Fruit fly (Drosophila melanogaster) whole organism, wandering third instar larva: Measurements from ENCODE around the gene eff.
A peak's percentile ranks its signal among the peaks of the same experiment; 100 is the strongest.

ENCODE experiments used
- Abd-B ChIP-seq: fragments of >200 bp; optimal IDR thresholded peaks from 2 replicates; lab custom pipeline; 2017; ENCODE audit warnings: missing biosample characterization, missing genetic modification characterization
- CG32264 ChIP-seq: fragments of 200-800 bp; sonication (Bioruptor generic); optimal IDR thresholded peaks from 2 replicates; lab custom pipeline; 2016; ENCODE audit warnings: missing biosample characterization, missing genetic modification characterization
- CG9705 ChIP-seq: fragments of 200-800 bp; sonication (Bioruptor generic); optimal IDR thresholded peaks from 2 replicates; lab custom pipeline; 2018; ENCODE audit warnings: missing biosample characterization, mild to moderate bottlenecking, missing genetic modification characterization
- CrebA ChIP-seq: fragments of 200-800 bp; sonication (Bioruptor generic); optimal IDR thresholded peaks from 2 replicates; lab custom pipeline; 2016; ENCODE audit warnings: missing biosample characterization, mild to moderate bottlenecking, missing genetic modification characterization, borderline replicate concordance
- Dfd ChIP-seq: fragments of >200 bp; optimal IDR thresholded peaks from 2 replicates; lab custom pipeline; 2017; ENCODE audit warnings: missing biosample characterization, missing genetic modification characterization
- Dif ChIP-seq: fragments of 200-275, 200-300 bp; sonication (Bioruptor generic); optimal IDR thresholded peaks from 2 replicates; lab custom pipeline; 2018; ENCODE audit warnings: missing biosample characterization, missing genetic modification characterization; ENCODE audit not compliant: partially characterized antibody
- GATAd ChIP-seq: sonication (Bioruptor generic); optimal IDR thresholded peaks from 2 replicates; lab custom pipeline; 2016; ENCODE audit warnings: missing biosample characterization, missing genetic modification characterization
- HLH106 ChIP-seq: fragments of 200-800 bp; optimal IDR thresholded peaks from 3 replicates; lab custom pipeline; 2019; ENCODE audit warnings: missing biosample characterization, mild to moderate bottlenecking, missing genetic modification characterization, moderate library complexity
- Hnf4 ChIP-seq: fragments of 200-800 bp; sonication (Bioruptor generic); optimal IDR thresholded peaks from 2 replicates; lab custom pipeline; 2016; ENCODE audit warnings: missing biosample characterization, mild to moderate bottlenecking, missing genetic modification characterization
- Hr78 ChIP-seq: fragments of >200 bp; optimal IDR thresholded peaks from 2 replicates; lab custom pipeline; 2017; ENCODE audit warnings: missing biosample characterization, missing genetic modification characterization
- Hr83 ChIP-seq: fragments of 200-300 bp; sonication (Bioruptor generic); optimal IDR thresholded peaks from 2 replicates; lab custom pipeline; 2016; ENCODE audit warnings: missing biosample characterization, mild to moderate bottlenecking, missing genetic modification characterization, moderate library complexity; ENCODE audit not compliant: poor library complexity, severe bottlenecking
- Jra ChIP-seq: sonication (Bioruptor generic); optimal IDR thresholded peaks from 2 replicates; lab custom pipeline; 2016; ENCODE audit warnings: missing biosample characterization, missing genetic modification characterization
- Mio ChIP-seq: sonication (Bioruptor generic); optimal IDR thresholded peaks from 2 replicates; lab custom pipeline; 2016; ENCODE audit warnings: missing biosample characterization, missing genetic modification characterization
- N ChIP-seq: fragments of >200 bp; optimal IDR thresholded peaks from 2 replicates; lab custom pipeline; 2018; ENCODE audit warnings: missing biosample characterization, missing external identifiers, missing genetic modification characterization
- Vsx2 ChIP-seq: fragments of 200-300, 225-300 bp; sonication (Bioruptor generic); optimal IDR thresholded peaks from 2 replicates; lab custom pipeline; 2018; ENCODE audit warnings: missing biosample characterization, missing genetic modification characterization; ENCODE audit not compliant: partially characterized antibody
- br ChIP-seq: fragments of 200-800 bp; sonication (Bioruptor generic); optimal IDR thresholded peaks from 2 replicates; lab custom pipeline; 2016; ENCODE audit warnings: missing biosample characterization, missing genetic modification characterization
- brk ChIP-seq: fragments of 200-800 bp; sonication (Bioruptor generic); optimal IDR thresholded peaks from 2 replicates; lab custom pipeline; 2016; ENCODE audit warnings: missing biosample characterization, mild to moderate bottlenecking, missing genetic modification characterization
- dl ChIP-seq, 2 experiments: fragments of 175-275, 200-275 bp in 1 of 2; fragments of 200-275 bp in 1 of 2; sonication (Bioruptor generic); optimal IDR thresholded peaks; lab custom pipeline; 2018; ENCODE audit warnings: mild to moderate bottlenecking in 2 of 2, missing biosample characterization in 2 of 2, missing genetic modification characterization in 2 of 2, moderate library complexity in 2 of 2; ENCODE audit not compliant: partially characterized antibody in 2 of 2, insufficient read depth in 1 of 2
- dmrt93B ChIP-seq: fragments of 200-800 bp; sonication (Bioruptor generic); optimal IDR thresholded peaks from 2 replicates; lab custom pipeline; 2018; ENCODE audit warnings: missing biosample characterization, mild to moderate bottlenecking, missing genetic modification characterization
- dsf ChIP-seq: sonication (Bioruptor generic); optimal IDR thresholded peaks from 2 replicates; lab custom pipeline; 2016; ENCODE audit warnings: missing biosample characterization, missing genetic modification characterization, borderline replicate concordance
- foxo ChIP-seq, 2 experiments: fragments of 200-800 bp; sonication (Bioruptor generic); optimal IDR thresholded peaks; 2 replicates in 1 of 2; 3 replicates in 1 of 2; lab custom pipeline; 2016 to 2017; ENCODE audit warnings: missing biosample characterization in 2 of 2, missing genetic modification characterization in 2 of 2
- jim ChIP-seq: fragments of 175-275, 200-325 bp; sonication (Bioruptor generic); optimal IDR thresholded peaks from 2 replicates; lab custom pipeline; 2016; ENCODE audit warnings: missing biosample characterization, mild to moderate bottlenecking, missing genetic modification characterization
- lola ChIP-seq: fragments of >200 bp; optimal IDR thresholded peaks from 2 replicates; lab custom pipeline; 2017; ENCODE audit warnings: missing biosample characterization, missing genetic modification characterization
- psq ChIP-seq: fragments of 200-800 bp; sonication (Bioruptor generic); optimal IDR thresholded peaks from 3 replicates; lab custom pipeline; 2017; ENCODE audit warnings: missing biosample characterization, mild to moderate bottlenecking, missing genetic modification characterization, moderate library complexity
- sage ChIP-seq: fragments of 200-800 bp; sonication (Bioruptor generic); optimal IDR thresholded peaks from 2 replicates; lab custom pipeline; 2016; ENCODE audit warnings: missing biosample characterization, mild to moderate bottlenecking, missing genetic modification characterization
- sv ChIP-seq: fragments of 200-800 bp; sonication (Bioruptor generic); optimal IDR thresholded peaks from 3 replicates; lab custom pipeline; 2016; ENCODE audit warnings: missing biosample characterization, missing genetic modification characterization
- tai ChIP-seq: sonication (Bioruptor generic); optimal IDR thresholded peaks from 2 replicates; lab custom pipeline; 2016; ENCODE audit warnings: missing biosample characterization, missing genetic modification characterization
- woc ChIP-seq: sonication (Bioruptor generic); optimal IDR thresholded peaks from 2 replicates; lab custom pipeline; 2016; ENCODE audit warnings: missing biosample characterization, mild to moderate bottlenecking, missing genetic modification characterization

The eff gene

dm6 chr3R:14737894-14738860, 2.9 kb downstream of the eff start (continued):
- TF ChIP-seq dsf (GFP tag; lab: Kevin White, UChicago): peak; percentile 82
- TF ChIP-seq CG32264 (GFP tag; lab: Kevin White, UChicago): peak; percentile 94
- TF ChIP-seq sv (GFP tag; lab: Kevin White, UChicago): peak; percentile 92
- peak; percentile 91 for TF ChIP-seq Jra (GFP tag; lab: Kevin White, UChicago)
- TF ChIP-seq dl (GFP tag; optimal IDR thresholded peaks at IDR 0.05; lab: Kevin White, UChicago; ENCODE audit: insufficient read depth in 1 of 2, partially characterized antibody in 2 of 2): peak in 1 of 2 experiments; percentile 28
- peak; percentile 97 for TF ChIP-seq br (GFP tag; lab: Kevin White, UChicago)
- peak; percentile 72 to 98 for TF ChIP-seq foxo (GFP tag; optimal IDR thresholded peaks at IDR 0.05; lab: Kevin White, UChicago)
- TF ChIP-seq Vsx2 (GFP tag; lab: Kevin White, UChicago): peak; percentile 16

- TF ChIP-seq woc: no peak
- TF ChIP-seq Mio (GFP tag; lab: Kevin White, UChicago): no peak
- TF ChIP-seq Hnf4: no peak
- TF ChIP-seq HLH106 (tag; lab: Kevin White, UChicago): no peak
Measured at dm6 chr3R:14736674-14737073, 4.4 kb downstream of the eff start.

- no peak for TF ChIP-seq jim (GFP tag; lab: Kevin White, UChicago)
- no peak for TF ChIP-seq GATAd (GFP tag; lab: Kevin White, UChicago)
- TF ChIP-seq dmrt93B (GFP tag; lab: Kevin White, UChicago): no peak
- no peak for TF ChIP-seq tai
- TF ChIP-seq CrebA: peak; percentile 29
- no peak for TF ChIP-seq Hr83 (GFP tag; lab: Kevin White, UChicago)
- peak; percentile 26 for TF ChIP-seq sage
- no peak for TF ChIP-seq psq (GFP tag; lab: Kevin White, UChicago)
- peak; percentile 14 for TF ChIP-seq Hnf4
- peak; percentile 49 for TF ChIP-seq brk
Measured at dm6 chr3R:14736001-14736400, 5.1 kb downstream of the eff start.

- TF ChIP-seq Hr83 (GFP tag; lab: Kevin White, UChicago): no peak
- no peak for TF ChIP-seq dl (GFP tag; optimal IDR thresholded peaks at IDR 0.05; lab: Kevin White, UChicago; ENCODE audit: insufficient read depth in 1 of 2, partially characterized antibody in 2 of 2)
- no peak for TF ChIP-seq N
- TF ChIP-seq lola (GFP tag; lab: Kevin White, UChicago): no peak
- TF ChIP-seq foxo (GFP tag; optimal IDR thresholded peaks at IDR 0.05; lab: Kevin White, UChicago): peak in 1 of 2 experiments; percentile 12
- TF ChIP-seq CG9705 (GFP tag; lab: Kevin White, UChicago): no peak
- no peak for TF ChIP-seq psq (GFP tag; lab: Kevin White, UChicago)
Measured at dm6 chr3R:14734623-14735392, 6.3 kb downstream of the eff start.

dm6 chr3R:14733937-14734336, 7.2 kb downstream of the eff start:
- no peak for TF ChIP-seq Abd-B (GFP tag; lab: Kevin White, UChicago)
- no peak for TF ChIP-seq N
- TF ChIP-seq Dif: no peak
- no peak for TF ChIP-seq HLH106 (tag; lab: Kevin White, UChicago)
- no peak for TF ChIP-seq Dfd (GFP tag; lab: Kevin White, UChicago)
- no peak for TF ChIP-seq Vsx2 (GFP tag; lab: Kevin White, UChicago)
- no peak for TF ChIP-seq Hr83 (GFP tag; lab: Kevin White, UChicago)
- TF ChIP-seq Hr78: no peak
- no peak for TF ChIP-seq CrebA
